Worm (Caenorhabditis elegans): ENCODE measurements around the gene F39C12.1.

The F39C12.1 gene

ce11 chrX:4875296-4875695 is 22.3 kb upstream of the F39C12.1 start:
- TF ChIP-seq elt-3 (tag; optimal IDR thresholded peaks at IDR 0.05) (no peak), M03D4.4 (tag; optimal IDR thresholded peaks at IDR 0.05) (no peak), nhr-237 (tag; optimal IDR thresholded peaks at IDR 0.05) (no peak)

ce11 chrX:4872758-4873157 is 19.8 kb upstream of the F39C12.1 start:
- TF ChIP-seq mls-2 (tag; optimal IDR thresholded peaks at IDR 0.05) (no peak), ces-1 (GFP tag; optimal IDR thresholded peaks at IDR 0.05) (peak; percentile 51)

DNA sequence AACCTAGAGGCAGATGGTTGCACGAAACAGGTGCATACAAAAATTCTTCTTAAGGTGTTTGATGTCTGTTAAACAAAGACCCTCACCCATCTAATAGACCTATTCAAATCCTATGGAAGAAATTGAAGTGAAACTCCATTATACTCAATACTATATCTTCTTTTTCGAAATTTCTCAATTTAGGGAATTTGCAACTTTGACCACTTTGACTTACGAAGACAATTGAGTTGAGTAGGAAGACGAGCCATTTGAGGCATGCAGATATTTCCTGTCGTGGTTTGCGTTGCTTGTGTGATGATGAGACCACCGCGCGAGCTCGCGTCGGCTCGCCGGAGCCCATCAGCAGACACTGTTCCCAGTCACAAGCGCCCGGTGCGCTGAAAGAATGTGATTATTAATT is 17.7 kb upstream of the F39C12.1 start:
- no peak for TF ChIP-seq ceh-83 (GFP tag; optimal IDR thresholded peaks at IDR 0.05)
- no peak for TF ChIP-seq drap-1 (GFP tag; optimal IDR thresholded peaks at IDR 0.05)
- peak; percentile 91 for TF ChIP-seq ces-1 (GFP tag; optimal IDR thresholded peaks at IDR 0.05)

DNA sequence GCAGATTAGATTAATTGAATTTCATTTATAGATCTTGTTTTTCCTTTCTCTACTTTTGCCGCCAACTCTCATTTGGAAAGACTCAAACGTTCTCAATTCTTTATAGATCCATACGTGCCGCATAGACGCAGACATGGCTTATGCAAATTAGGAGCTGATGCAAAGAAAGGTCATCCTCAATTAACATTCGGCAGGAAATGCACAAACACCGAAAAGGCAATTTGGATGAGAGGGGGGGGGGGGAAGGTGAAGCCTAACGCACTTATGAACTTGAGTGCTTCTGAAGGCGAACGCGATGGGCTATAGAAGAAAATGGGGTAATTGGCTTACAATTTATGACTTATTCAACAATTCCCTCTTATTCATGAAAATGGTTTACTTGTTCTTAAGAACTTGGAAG is 16.6 kb upstream of the F39C12.1 start:
- TF ChIP-seq mls-2 (tag; optimal IDR thresholded peaks at IDR 0.05) (peak; percentile 34), snpc-4 (tag; optimal IDR thresholded peaks at IDR 0.05) (no peak), ceh-83 (GFP tag; optimal IDR thresholded peaks at IDR 0.05) (no peak), sptf-1 (tag; optimal IDR thresholded peaks at IDR 0.05) (no peak), mep-1 (tag; optimal IDR thresholded peaks at IDR 0.05) (peak; percentile 18), ces-1 (GFP tag; optimal IDR thresholded peaks at IDR 0.05) (peak; percentile 96), unc-39 (tag; optimal IDR thresholded peaks at IDR 0.05) (no peak), pha-4 (tag; optimal IDR thresholded peaks at IDR 0.05) (no peak), ham-2 (GFP tag; optimal IDR thresholded peaks at IDR 0.05) (peak; percentile 49), drap-1 (GFP tag; optimal IDR thresholded peaks at IDR 0.05) (no peak)

ce11 chrX:4865798-4866197 is 12.8 kb upstream of the F39C12.1 start, which contains the start of gene ntc-1:
Gene ntc-1, plus strand, starts transcription at chrX:4866098.
- TF ChIP-seq ceh-43 (GFP tag; optimal IDR thresholded peaks at IDR 0.05) (no peak), flh-1 (GFP tag; optimal IDR thresholded peaks at IDR 0.05) (no peak), sptf-1 (tag; optimal IDR thresholded peaks at IDR 0.05) (no peak), ceh-83 (GFP tag; optimal IDR thresholded peaks at IDR 0.05) (no peak), ces-1 (GFP tag; optimal IDR thresholded peaks at IDR 0.05) (no peak)

ce11 chrX:4864214-4864613 is 11.2 kb upstream of the F39C12.1 start:
- TF ChIP-seq blmp-1 (tag; optimal IDR thresholded peaks at IDR 0.05), result no peak
- TF ChIP-seq elt-1 (tag; optimal IDR thresholded peaks at IDR 0.05; ENCODE audit: borderline replicate concordance, insufficient read depth), result no peak
- no peak for TF ChIP-seq snpc-4 (tag; optimal IDR thresholded peaks at IDR 0.05)
- no peak for TF ChIP-seq nhr-2 (tag; optimal IDR thresholded peaks at IDR 0.05)
- no peak for TF ChIP-seq ceh-83 (GFP tag; optimal IDR thresholded peaks at IDR 0.05)
- TF ChIP-seq ceh-43 (GFP tag; optimal IDR thresholded peaks at IDR 0.05), result no peak
- no peak for TF ChIP-seq zip-8 (tag; optimal IDR thresholded peaks at IDR 0.05)
- no peak for TF ChIP-seq tbx-8 (GFP tag; optimal IDR thresholded peaks at IDR 0.05)
- no peak for TF ChIP-seq nhr-76 (tag; optimal IDR thresholded peaks at IDR 0.05)
- no peak for TF ChIP-seq unc-120 (tag; optimal IDR thresholded peaks at IDR 0.05; ENCODE audit: poor library complexity, severe bottlenecking)

DNA sequence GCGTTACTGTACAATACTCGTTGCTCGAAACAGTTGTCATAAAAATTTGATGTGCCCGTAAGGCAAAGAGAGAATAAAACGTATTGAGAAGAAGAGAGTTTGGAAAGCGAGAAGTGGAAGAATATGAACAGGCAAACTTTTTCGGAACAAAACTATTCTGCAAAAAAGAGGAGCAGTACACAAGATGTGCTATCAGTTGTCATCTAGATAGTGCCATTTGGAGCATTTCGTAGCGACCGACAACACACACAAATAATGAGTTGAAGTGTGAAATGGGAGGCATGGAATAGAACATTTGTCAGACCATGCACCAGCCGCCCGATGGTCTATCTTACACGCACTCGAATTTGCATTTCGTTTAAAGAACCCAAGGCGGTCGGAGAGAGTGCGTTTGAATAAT is 9.1 kb upstream of the F39C12.1 start:
- TF ChIP-seq unc-39 (tag; optimal IDR thresholded peaks at IDR 0.05) (no peak), lsy-2 (tag; optimal IDR thresholded peaks at IDR 0.05) (no peak), snpc-4 (tag; optimal IDR thresholded peaks at IDR 0.05) (no peak)

DNA sequence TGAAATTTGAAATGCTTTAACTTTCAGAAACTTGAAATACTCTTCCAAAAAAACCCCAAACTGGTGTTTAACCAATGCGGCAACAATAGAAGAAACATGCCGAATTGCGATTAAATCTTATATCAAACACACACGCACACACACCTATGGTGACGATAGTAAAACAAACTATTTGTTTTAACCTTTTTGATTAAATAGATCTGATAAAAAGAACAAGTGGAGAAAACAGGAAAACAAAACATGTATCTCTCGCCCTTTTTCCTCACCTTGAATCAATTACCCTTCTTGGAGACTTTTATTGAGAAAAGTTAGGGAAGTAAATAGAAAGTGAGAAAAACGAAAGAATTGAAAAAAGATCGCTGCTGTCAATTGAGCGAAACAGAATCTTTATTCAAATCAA is 8.4 kb upstream of the F39C12.1 start:
- TF ChIP-seq ztf-11 (tag; optimal IDR thresholded peaks at IDR 0.05), result no peak
- no peak for TF ChIP-seq mep-1 (tag; optimal IDR thresholded peaks at IDR 0.05)
- TF ChIP-seq ceh-39 (tag; optimal IDR thresholded peaks at IDR 0.05), result no peak
- no peak for TF ChIP-seq M03D4.4 (tag; optimal IDR thresholded peaks at IDR 0.05)
- TF ChIP-seq sem-2 (GFP tag; optimal IDR thresholded peaks at IDR 0.05), result no peak
